Worm (Caenorhabditis elegans) whole organism, early embryonic: ENCODE data around the gene ZK470.1.

ENCODE experiments used
- B0310.2 ChIP-seq: sonication (generic microtip); optimal IDR thresholded peaks from 2 replicates; lab custom pipeline; 2016; ENCODE audit warnings: mild to moderate bottlenecking, missing genetic modification characterization, missing compliant biosample characterization
- F13C5.2 ChIP-seq: sonication (generic microtip); optimal IDR thresholded peaks from 2 replicates; lab custom pipeline; 2017; ENCODE audit warnings: mild to moderate bottlenecking, missing genetic modification characterization, inconsistent platforms, missing compliant biosample characterization
- aly-1 ChIP-seq: sonication (generic microtip); optimal IDR thresholded peaks from 2 replicates; lab custom pipeline; 2016; ENCODE audit warnings: missing genetic modification characterization, missing compliant biosample characterization
- ama-1 ChIP-seq: fragments of 150-350 bp; optimal IDR thresholded peaks from 2 replicates; lab custom pipeline; 2014
- ceh-13 ChIP-seq: fragments of 200-800 bp; sonication (Bioruptor generic); optimal IDR thresholded peaks from 2 replicates; lab custom pipeline; 2018; ENCODE audit warnings: mild to moderate bottlenecking, missing genetic modification characterization, missing compliant biosample characterization
- ceh-36 ChIP-seq: sonication (generic microtip); optimal IDR thresholded peaks from 2 replicates; lab custom pipeline; 2016; ENCODE audit warnings: missing genetic modification characterization, inconsistent platforms, missing compliant biosample characterization
- ets-7 ChIP-seq: sonication (generic microtip); optimal IDR thresholded peaks from 2 replicates; lab custom pipeline; 2016; ENCODE audit warnings: missing genotype, missing genetic modification characterization, missing compliant biosample characterization
- flt-1 ChIP-seq: fragments of 200-800 bp; sonication (Bioruptor generic); IDR thresholded peaks from 2 replicates; pipeline ENCODE4 v1.3.6; 2022; ENCODE audit warnings: missing genetic modification characterization, missing compliant biosample characterization
- hmbx-1 ChIP-seq: sonication (generic microtip); optimal IDR thresholded peaks from 2 replicates; lab custom pipeline; 2016; ENCODE audit warnings: mild to moderate bottlenecking, missing genetic modification characterization, missing compliant biosample characterization
- hmg-4 ChIP-seq: fragments of 200-800 bp; sonication (Bioruptor generic); optimal IDR thresholded peaks from 2 replicates; lab custom pipeline; 2018; ENCODE audit warnings: mild to moderate bottlenecking, missing genetic modification characterization, missing compliant biosample characterization
- hnd-1 ChIP-seq: sonication (generic microtip); optimal IDR thresholded peaks from 2 replicates; lab custom pipeline; 2016; ENCODE audit warnings: missing genetic modification characterization, missing compliant biosample characterization
- pes-1 ChIP-seq: fragments of 200-800 bp; sonication (Bioruptor generic); IDR thresholded peaks from 2 replicates; pipeline ENCODE4 v1.3.6; 2022; ENCODE audit warnings: missing genetic modification reagents, missing genetic modification characterization, missing compliant biosample characterization
- scrt-1 ChIP-seq: fragments of 200-800 bp; sonication (Bioruptor generic); IDR thresholded peaks from 2 replicates; pipeline ENCODE4 v1.3.6; 2022; ENCODE audit warnings: missing genetic modification characterization, missing compliant biosample characterization
- sea-1 ChIP-seq: fragments of 200-800 bp; sonication (Bioruptor generic); conservative IDR thresholded peaks from 2 replicates; pipeline ENCODE4 v1.3.6; 2022; ENCODE audit warnings: missing genetic modification characterization, missing compliant biosample characterization
- tbx-11 ChIP-seq: fragments of 200-800 bp; sonication (Bioruptor generic); IDR thresholded peaks from 2 replicates; pipeline ENCODE4 v1.3.6; 2022; ENCODE audit warnings: missing genetic modification characterization, missing compliant biosample characterization
- tbx-37 ChIP-seq: fragments of 200-800 bp; sonication (Bioruptor generic); conservative IDR thresholded peaks from 2 replicates; pipeline ENCODE4 v1.3.6; 2022; ENCODE audit warnings: missing genetic modification reagents, missing genetic modification characterization, missing compliant biosample characterization
- tra-4 ChIP-seq: sonication (generic microtip); optimal IDR thresholded peaks from 2 replicates; lab custom pipeline; 2017; ENCODE audit warnings: missing genetic modification characterization, missing compliant biosample characterization

ZK470.1 gene

DNA sequence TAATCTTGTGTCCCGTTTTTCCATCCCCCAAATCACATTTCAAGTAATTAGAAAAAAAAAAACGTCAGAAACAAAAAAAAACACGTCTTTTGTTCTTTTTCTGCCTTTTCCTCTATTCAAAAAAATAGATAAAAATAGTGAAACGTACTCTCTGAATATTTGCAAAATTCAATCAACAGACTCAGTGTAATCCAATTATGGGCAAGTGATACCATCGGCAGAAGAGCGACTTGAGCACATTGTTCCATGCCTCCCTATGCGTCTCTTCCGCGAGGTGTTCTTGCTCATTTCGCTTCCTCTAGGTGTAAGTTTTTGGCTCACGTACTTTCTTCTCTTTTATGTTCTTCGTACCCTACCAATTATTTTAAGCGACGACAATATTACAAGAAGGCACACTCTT lies at the start of gene ZK470.1:
TSS of gene ZK470.1 (plus strand) at position 301 of the 400 bp plus-strand sequence.
- TF ChIP-seq tbx-37 (GFP tag; lab: Robert Waterston, UW) (no peak), ceh-36 (tag; lab: Kevin White, UChicago) (no peak)

DNA sequence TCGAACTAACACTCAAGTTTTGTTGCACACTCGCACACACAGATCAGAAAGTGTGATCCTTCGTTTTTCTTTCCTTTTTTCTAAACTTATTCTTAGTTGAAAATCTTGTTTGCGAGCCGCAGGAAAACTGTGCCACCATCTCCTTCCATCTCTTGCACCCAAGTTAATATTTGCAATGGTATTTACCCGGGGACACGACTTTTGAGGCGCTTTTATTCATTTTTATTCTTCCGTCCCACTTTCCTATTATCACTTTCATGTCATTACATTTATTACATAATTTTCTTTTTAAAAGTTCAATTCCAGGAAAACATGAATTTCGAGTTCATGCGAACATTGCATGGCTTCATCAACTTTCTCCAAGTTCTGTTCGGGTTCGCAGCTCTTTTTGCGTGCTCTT lies 48.5 kb upstream of the ZK470.1 start, which contains the start of gene F09F9.1:
TSS of gene F09F9.1 (plus strand) at position 301 of the 400 bp plus-strand sequence.
- TF ChIP-seq hmbx-1 (tag; lab: Kevin White, UChicago), result no peak

DNA sequence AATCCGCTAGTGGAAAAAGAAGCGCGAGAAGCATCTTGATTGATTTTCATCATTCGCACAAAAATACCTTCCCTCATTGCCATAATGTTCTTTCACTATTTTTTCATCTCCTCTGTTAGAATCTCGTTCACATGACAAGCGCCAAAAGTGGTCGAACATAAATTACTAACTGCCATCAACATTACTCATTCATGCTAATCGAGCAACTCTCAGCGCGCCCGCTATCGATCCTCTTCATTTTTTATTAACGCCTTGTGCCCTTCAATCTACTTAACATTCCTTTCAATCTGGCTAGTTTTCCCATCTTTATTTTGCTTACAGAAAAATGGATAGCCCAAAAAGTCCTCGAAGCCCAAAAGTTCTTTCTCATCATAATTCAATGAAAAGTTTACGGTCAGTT lies 45.9 kb upstream of the ZK470.1 start, which contains the start of gene F09F9.5:
TSS of gene F09F9.5 (plus strand) at position 301 of the 400 bp plus-strand sequence.
- TF ChIP-seq ets-7 (tag; lab: Kevin White, UChicago), result no peak
- no peak for TF ChIP-seq flt-1 (GFP tag; lab: Robert Waterston, UW)
- TF ChIP-seq tbx-37 (GFP tag; lab: Robert Waterston, UW), result no peak
- no peak for TF ChIP-seq hmbx-1 (tag; lab: Kevin White, UChicago)
- TF ChIP-seq hnd-1 (tag; lab: Kevin White, UChicago), result no peak
- TF ChIP-seq ama-1, result no peak
- TF ChIP-seq ceh-36 (tag; lab: Kevin White, UChicago), result no peak
- no peak for TF ChIP-seq F13C5.2 (tag; lab: Kevin White, UChicago)
- no peak for TF ChIP-seq hmg-4
- TF ChIP-seq aly-1, result no peak
- no peak for TF ChIP-seq scrt-1 (GFP tag; lab: Robert Waterston, UW)
- TF ChIP-seq B0310.2 (tag; lab: Kevin White, UChicago), result no peak

DNA sequence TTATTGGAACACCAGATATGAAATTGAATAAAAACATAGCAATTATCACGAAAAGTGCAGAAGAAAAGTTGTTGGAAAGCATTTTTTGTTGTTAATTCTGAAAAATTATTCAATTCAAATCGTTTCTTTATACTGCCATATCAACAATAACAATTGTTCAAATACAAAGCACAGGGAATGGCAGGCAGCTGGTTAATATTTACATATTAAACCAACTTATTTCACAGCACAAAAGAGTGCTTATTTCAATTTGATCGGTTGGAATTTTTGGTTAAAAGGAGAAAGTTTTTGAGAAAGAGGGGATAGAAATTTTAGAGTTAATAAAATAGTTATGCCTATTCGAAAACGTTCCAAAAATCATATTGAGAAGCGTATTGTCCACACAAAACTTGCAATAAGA lies 42.6 kb upstream of the ZK470.1 start, which contains the start of gene F09F9.3:
TSS of gene F09F9.3 (minus strand) at position 101 of the 400 bp plus-strand sequence.
- TF ChIP-seq ceh-13 (GFP tag; lab: Kevin White, UChicago) (no peak), tra-4 (no peak), pes-1 (GFP tag; lab: Robert Waterston, UW) (no peak), F13C5.2 (tag; lab: Kevin White, UChicago) (no peak), tbx-37 (GFP tag; lab: Robert Waterston, UW) (no peak), sea-1 (GFP tag; lab: Robert Waterston, UW) (no peak), ama-1 (no peak), B0310.2 (tag; lab: Kevin White, UChicago) (no peak), scrt-1 (GFP tag; lab: Robert Waterston, UW) (no peak), flt-1 (GFP tag; lab: Robert Waterston, UW) (no peak), ceh-36 (tag; lab: Kevin White, UChicago) (no peak), tbx-11 (GFP tag; lab: Robert Waterston, UW) (no peak), hnd-1 (tag; lab: Kevin White, UChicago) (no peak), hmbx-1 (tag; lab: Kevin White, UChicago) (no peak), aly-1 (no peak), hmg-4 (no peak), ets-7 (tag; lab: Kevin White, UChicago) (no peak)

DNA sequence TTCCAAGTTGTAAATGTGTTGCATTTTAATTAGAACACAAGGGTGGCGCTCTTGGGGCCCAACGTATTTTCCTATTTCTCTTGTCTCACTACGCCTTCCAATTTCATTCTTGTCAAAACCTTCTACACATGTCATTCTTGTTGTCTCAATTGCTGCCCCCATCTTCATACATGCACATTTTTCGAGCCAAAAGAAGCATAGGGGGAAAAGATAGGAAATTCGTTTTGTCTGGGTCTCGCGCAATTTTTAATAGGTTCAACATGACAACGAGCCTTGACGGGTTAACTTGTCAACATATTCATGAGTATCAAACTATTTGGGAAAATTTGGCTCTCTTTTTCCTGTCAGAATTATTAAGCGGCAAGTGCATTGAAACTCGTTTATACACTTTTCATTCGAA lies 40.1 kb upstream of the ZK470.1 start:
- TF ChIP-seq ceh-13 (GFP tag; lab: Kevin White, UChicago) (no peak), hnd-1 (tag; lab: Kevin White, UChicago) (no peak), ama-1 (no peak)

DNA sequence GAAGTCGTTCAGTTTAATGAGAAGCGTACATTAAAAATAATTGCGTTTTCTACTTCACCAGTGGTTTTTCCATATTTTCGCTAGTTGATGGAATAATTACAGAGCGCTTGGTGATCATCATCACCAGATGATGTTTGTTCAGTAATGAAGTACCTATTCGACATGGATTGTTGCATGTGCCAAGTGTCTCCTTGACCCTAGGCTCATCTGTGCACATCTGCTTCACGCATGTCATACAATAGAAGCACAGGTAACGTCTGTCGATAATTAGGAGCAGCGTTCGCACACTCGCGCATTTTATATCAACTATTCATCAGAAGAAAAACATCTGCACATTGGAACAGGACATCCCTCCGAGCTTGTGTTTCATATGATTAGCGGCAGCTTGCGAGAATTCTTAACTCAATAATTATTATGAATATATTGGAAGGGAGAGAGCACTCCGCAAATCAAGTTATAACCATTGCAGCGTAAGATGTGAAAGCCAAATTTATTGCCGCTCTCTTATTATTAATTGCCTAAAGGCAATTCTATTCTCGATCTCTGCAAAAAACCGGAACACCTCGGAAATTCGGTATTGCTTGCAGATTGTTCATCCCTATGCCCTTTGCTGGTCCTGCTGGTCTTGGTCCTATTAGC lies 38.2 kb upstream of the ZK470.1 start:
- no peak for TF ChIP-seq tbx-11 (GFP tag; lab: Robert Waterston, UW)
- TF ChIP-seq F13C5.2 (tag; lab: Kevin White, UChicago), result no peak
- no peak for TF ChIP-seq sea-1 (GFP tag; lab: Robert Waterston, UW)
- TF ChIP-seq ceh-36 (tag; lab: Kevin White, UChicago), result no peak
- TF ChIP-seq hmg-4, result no peak
- no peak for TF ChIP-seq B0310.2 (tag; lab: Kevin White, UChicago)
- TF ChIP-seq ceh-13 (GFP tag; lab: Kevin White, UChicago), result no peak
- TF ChIP-seq ets-7 (tag; lab: Kevin White, UChicago), result no peak
- TF ChIP-seq tbx-37 (GFP tag; lab: Robert Waterston, UW), result no peak
- no peak for TF ChIP-seq pes-1 (GFP tag; lab: Robert Waterston, UW)
- no peak for TF ChIP-seq scrt-1 (GFP tag; lab: Robert Waterston, UW)
- TF ChIP-seq tra-4, result no peak
- no peak for TF ChIP-seq ama-1
- no peak for TF ChIP-seq aly-1
- no peak for TF ChIP-seq hnd-1 (tag; lab: Kevin White, UChicago)
- no peak for TF ChIP-seq flt-1 (GFP tag; lab: Robert Waterston, UW)
- TF ChIP-seq hmbx-1 (tag; lab: Kevin White, UChicago), result no peak

DNA sequence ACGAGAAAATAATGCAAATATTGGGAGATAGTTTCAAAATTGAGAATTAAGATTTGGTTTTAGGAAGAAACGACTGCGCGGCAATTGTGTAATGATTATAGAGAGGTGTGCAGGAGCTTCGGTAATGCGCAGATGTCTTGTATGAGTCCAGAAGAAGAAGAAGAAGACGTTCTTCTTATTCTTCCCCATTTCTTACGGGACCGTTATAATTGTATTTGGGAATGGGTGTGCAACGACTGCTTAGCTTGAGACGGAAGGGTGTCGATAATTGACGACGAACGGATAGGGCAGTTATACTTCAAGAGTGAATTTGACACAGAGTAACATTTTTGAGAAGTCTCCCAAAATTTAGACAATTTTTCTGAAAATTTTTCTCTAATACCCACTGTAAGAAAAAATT lies 34.8 kb upstream of the ZK470.1 start:
- no peak for TF ChIP-seq hnd-1 (tag; lab: Kevin White, UChicago)
- no peak for TF ChIP-seq ceh-36 (tag; lab: Kevin White, UChicago)
- TF ChIP-seq tbx-37 (GFP tag; lab: Robert Waterston, UW), result no peak
- TF ChIP-seq pes-1 (GFP tag; lab: Robert Waterston, UW), result no peak
- no peak for TF ChIP-seq flt-1 (GFP tag; lab: Robert Waterston, UW)
- TF ChIP-seq ets-7 (tag; lab: Kevin White, UChicago), result no peak
- no peak for TF ChIP-seq aly-1
- no peak for TF ChIP-seq hmbx-1 (tag; lab: Kevin White, UChicago)
- TF ChIP-seq hmg-4, result no peak

DNA sequence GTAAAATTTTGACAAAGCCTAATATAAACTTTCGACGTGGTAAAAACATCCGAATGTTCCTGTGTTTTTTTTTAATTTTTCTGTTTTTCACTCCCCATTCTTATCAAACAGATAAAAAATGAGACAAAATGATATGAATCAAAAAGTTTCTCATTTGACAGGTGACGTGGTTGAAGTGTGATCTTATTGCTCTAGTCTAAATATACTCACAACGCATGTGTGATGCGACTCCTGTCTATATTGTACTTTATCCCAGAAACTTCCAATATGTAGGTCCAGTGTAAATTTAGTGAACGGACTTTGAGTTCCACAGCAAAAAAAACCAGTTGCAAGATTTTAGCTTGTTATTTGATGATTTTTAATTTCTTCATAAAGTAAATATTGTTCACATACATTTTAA lies 32.1 kb upstream of the ZK470.1 start:
- TF ChIP-seq ceh-13 (GFP tag; lab: Kevin White, UChicago), result no peak
